Worm (Caenorhabditis elegans): ENCODE results near the gene skr-10.

DNA sequence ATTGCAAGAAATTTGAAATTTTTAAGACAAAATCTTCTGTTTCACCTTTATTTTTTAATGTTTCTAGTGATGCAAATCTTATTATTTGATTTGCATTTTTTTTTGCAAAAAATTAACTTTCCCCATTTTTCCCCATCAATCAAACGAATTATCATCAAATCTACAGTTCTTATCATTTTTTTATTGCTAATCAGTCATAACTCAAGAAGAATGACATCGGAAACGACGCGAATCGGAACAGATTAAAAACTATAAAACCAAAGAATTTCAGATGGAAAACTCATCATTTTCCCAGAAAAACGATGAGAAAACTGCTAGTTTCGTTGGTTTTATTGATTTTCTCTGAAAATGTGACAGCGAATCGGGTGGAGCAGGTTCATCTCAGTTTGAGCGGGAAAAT is 5.0 kb downstream of the skr-10 start, which contains the start of gene Y105C5B.15:
- TF ChIP-seq ZK546.5 (tag; optimal IDR thresholded peaks at IDR 0.05) = no peak
- TF ChIP-seq mdl-1 (tag; optimal IDR thresholded peaks at IDR 0.05) = no peak
- TF ChIP-seq pha-4 (GFP tag; IDR thresholded peaks at IDR 0.05) = no peak
- TF ChIP-seq pha-4 (tag; optimal IDR thresholded peaks at IDR 0.05) = no peak
- TF ChIP-seq ama-1 (optimal IDR thresholded peaks at IDR 0.05) = no peak
- TF ChIP-seq lin-13 (GFP tag; optimal IDR thresholded peaks at IDR 0.05) = no peak
- TF ChIP-seq php-3 (GFP tag; IDR thresholded peaks at IDR 0.05) = no peak
- no peak for TF ChIP-seq zag-1 (tag; optimal IDR thresholded peaks at IDR 0.05)
